Fruit fly (Drosophila melanogaster): ENCODE data around the gene CG7990.

Gene CG7990

DNA sequence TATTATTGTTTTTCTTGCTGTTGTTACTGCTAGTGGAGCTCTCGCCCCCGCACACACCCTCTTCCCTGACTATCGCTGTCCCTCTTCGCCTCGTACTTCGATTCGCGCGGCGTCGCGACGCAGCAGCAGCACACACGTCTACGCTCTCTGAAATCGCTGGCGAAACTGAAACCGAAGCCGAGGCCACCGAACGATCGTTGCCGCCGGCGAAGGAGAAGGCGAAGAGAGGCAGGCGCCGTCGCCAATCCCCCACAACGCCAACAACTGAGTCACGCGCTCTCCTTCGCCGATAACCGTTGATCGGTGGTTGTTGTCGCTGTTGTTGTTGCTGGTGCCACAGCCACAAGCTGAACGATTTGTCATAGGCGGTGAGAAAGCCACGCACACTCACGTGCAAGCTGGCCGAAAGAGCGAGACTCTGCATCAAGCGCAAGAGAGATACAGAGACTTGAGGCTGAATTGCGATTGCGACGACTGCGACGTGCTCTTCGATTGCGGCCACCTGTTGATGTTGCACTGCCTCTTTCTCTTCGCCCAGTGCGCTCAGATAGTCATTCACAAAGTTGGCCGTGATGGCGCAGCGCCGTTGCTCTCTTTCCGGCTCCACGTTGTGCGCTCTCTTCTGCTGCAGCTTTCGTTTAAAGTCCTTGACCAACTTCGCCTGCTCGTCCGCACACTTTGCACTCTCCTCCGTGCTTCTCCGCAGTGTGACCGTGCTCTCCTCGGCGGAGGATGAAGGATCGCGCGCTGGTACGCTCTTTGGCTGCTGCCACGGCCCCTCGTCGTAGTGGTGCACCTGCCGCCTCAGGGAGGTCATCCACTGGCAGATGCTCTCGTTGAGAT, 48.3 kb downstream of the CG7990 start (continued):
- TF ChIP-seq exex (tag; optimal IDR thresholded peaks at IDR 0.05) (peak; percentile 51), amos (GFP tag; IDR thresholded peaks at IDR 0.05; ENCODE audit: partially characterized antibody) (peak; percentile 44; the same call in 1 of the 2 replicates), CG6654 (GFP tag; optimal IDR thresholded peaks at IDR 0.05) (no peak), CG2129 (GFP tag; IDR thresholded peaks at IDR 0.05; ENCODE audit: partially characterized antibody) (no peak), ci (GFP tag; IDR thresholded peaks at IDR 0.05) (peak; percentile 78), Mad (GFP tag; optimal IDR thresholded peaks at IDR 0.05) (peak; percentile 22), Fer1 (GFP tag; optimal IDR thresholded peaks at IDR 0.05) (peak; percentile 29), stwl (tag; optimal IDR thresholded peaks at IDR 0.05) (no peak), Side (GFP tag; optimal IDR thresholded peaks at IDR 0.05) (peak; percentile 4), hbn (GFP tag; IDR thresholded peaks at IDR 0.05; ENCODE audit: partially characterized antibody) (peak; percentile 28; the same call in 1 of the 2 replicates), sna (GFP tag; IDR thresholded peaks at IDR 0.05; ENCODE audit: partially characterized antibody) (0 out of 2 replicates have a peak, but pooled peaks have one; percentile 34), caup (GFP tag; optimal IDR thresholded peaks at IDR 0.05; ENCODE audit: severe bottlenecking) (peak; percentile 12), Deaf1 (tag; optimal IDR thresholded peaks at IDR 0.05) (peak; percentile 98), CG42726 (GFP tag; IDR thresholded peaks at IDR 0.05; ENCODE audit: partially characterized antibody) (peak; percentile 63; the same call in 1 of the 2 replicates), CG4328 (GFP tag; optimal IDR thresholded peaks at IDR 0.05) (no peak), dmrt99B (tag; optimal IDR thresholded peaks at IDR 0.05) (no peak), so (GFP tag; IDR thresholded peaks at IDR 0.05) (peak; percentile 33; the same call in 1 of the 3 replicates), chm (GFP tag; IDR thresholded peaks at IDR 0.05) (peak; percentile 32; the same call in 1 of the 2 replicates), CG8924 (tag; optimal IDR thresholded peaks at IDR 0.05) (peak; percentile 8), Aef1 (GFP tag; IDR thresholded peaks at IDR 0.05) (peak; percentile 54; the same call in 1 of the 3 replicates), Taf1 (GFP tag; IDR thresholded peaks at IDR 0.05) (no peak), otp (GFP tag; IDR thresholded peaks at IDR 0.05) (peak; percentile 4; the same call in 1 of the 3 replicates), CG11696 (GFP tag; IDR thresholded peaks at IDR 0.05) (no peak), CG4707 (GFP tag; optimal IDR thresholded peaks at IDR 0.05) (no peak), abd-A (tag; optimal IDR thresholded peaks at IDR 0.05) (peak; percentile 24), chinmo (GFP tag; IDR thresholded peaks at IDR 0.05; ENCODE audit: partially characterized antibody) (peak; percentile 94), CG17612 (GFP tag; IDR thresholded peaks at IDR 0.05) (no peak), wek (GFP tag; optimal IDR thresholded peaks at IDR 0.05) (no peak), kah (GFP tag; optimal IDR thresholded peaks at IDR 0.05) (peak; percentile 100), yki (optimal IDR thresholded peaks at IDR 0.05) (peak; percentile 75), bab2 (GFP tag; optimal IDR thresholded peaks at IDR 0.05) (no peak), CG9609 (GFP tag; optimal IDR thresholded peaks at IDR 0.05) (peak; percentile 9), her (GFP tag; optimal IDR thresholded peaks at IDR 0.05) (no peak), pan (optimal IDR thresholded peaks at IDR 0.05) (no peak), pan (GFP tag; optimal IDR thresholded peaks at IDR 0.05 in 1 of 2, IDR thresholded peaks at IDR 0.05 in 1 of 2) (no peak)

DNA sequence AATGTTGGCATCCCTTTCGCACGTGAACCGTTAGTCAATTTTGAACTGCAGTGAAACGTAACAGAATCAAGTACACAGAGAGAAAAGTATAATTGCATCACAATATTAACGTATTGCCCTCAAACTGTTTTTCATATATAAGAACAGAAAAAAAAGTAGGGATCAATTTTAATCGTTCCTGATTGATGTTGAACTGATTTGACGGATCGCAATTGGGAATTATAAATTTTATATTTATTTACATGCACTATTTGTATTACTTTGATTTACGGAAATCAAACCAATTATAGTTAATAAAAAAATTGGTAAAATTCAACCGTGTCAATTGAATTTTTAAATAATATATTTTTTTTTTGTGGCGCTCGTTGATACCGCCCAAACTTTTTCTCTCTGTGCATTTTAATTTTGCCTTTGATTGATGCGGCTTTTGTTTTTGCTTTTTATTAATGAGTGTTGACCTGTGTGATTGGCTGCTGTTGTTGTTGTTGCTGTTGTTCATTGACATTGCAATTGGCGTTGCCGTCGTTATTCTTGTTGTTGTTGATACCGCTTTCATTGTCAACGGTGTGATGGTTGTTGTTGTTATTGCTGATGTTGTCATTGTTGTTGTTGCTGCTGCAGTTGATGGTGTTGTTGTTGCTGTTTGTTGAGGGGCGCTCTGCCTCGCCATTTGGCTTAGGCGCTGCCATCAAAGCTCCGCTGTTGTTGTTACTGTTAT, 49.0 kb downstream of the CG7990 start:
- TF ChIP-seq nau (GFP tag; optimal IDR thresholded peaks at IDR 0.05) (peak; percentile 5), Vsx1 (GFP tag; optimal IDR thresholded peaks at IDR 0.05) (peak; percentile 25), pho (GFP tag; optimal IDR thresholded peaks at IDR 0.05) (no peak), CG14965 (GFP tag; optimal IDR thresholded peaks at IDR 0.05; ENCODE audit: borderline replicate concordance) (no peak), CG12659 (GFP tag; optimal IDR thresholded peaks at IDR 0.05) (peak; percentile 48), Ptx1 (GFP tag; IDR thresholded peaks at IDR 0.05) (peak; percentile 64), tgo (GFP tag; IDR thresholded peaks at IDR 0.05) (peak; percentile 49; the same call in 2 of the 3 replicates), gem (tag; optimal IDR thresholded peaks at IDR 0.05) (peak; percentile 85), Ada2b (GFP tag; IDR thresholded peaks at IDR 0.05) (0 out of 2 replicates have a peak, but pooled peaks have one; percentile 16), Bdp1 (GFP tag; optimal IDR thresholded peaks at IDR 0.05) (no peak), eve (GFP tag; optimal IDR thresholded peaks at IDR 0.05) (peak in 1 of 2 experiments; percentile 77), unc-4 (GFP tag; IDR thresholded peaks at IDR 0.05; ENCODE audit: partially characterized antibody) (no peak), CG7963 (GFP tag; IDR thresholded peaks at IDR 0.05; ENCODE audit: partially characterized antibody) (no peak)

All from whole organism, embryonic.